Worm (Caenorhabditis elegans) whole organism, early embryonic: ENCODE data around the gene Y39A1A.10.

Experiments used
- ama-1 ChIP-seq: fragments of 150-350 bp; optimal IDR thresholded peaks from 2 replicates; lab custom pipeline; 2014
- ceh-13 ChIP-seq: fragments of 200-800 bp; sonication (Bioruptor generic); optimal IDR thresholded peaks from 2 replicates; lab custom pipeline; 2018; ENCODE audit warnings: mild to moderate bottlenecking, missing genetic modification characterization, missing compliant biosample characterization
- ceh-36 ChIP-seq: sonication (generic microtip); optimal IDR thresholded peaks from 2 replicates; lab custom pipeline; 2016; ENCODE audit warnings: missing genetic modification characterization, inconsistent platforms, missing compliant biosample characterization
- flt-1 ChIP-seq: fragments of 200-800 bp; sonication (Bioruptor generic); IDR thresholded peaks from 2 replicates; pipeline ENCODE4 v1.3.6; 2022; ENCODE audit warnings: missing genetic modification characterization, missing compliant biosample characterization
- hmg-4 ChIP-seq: fragments of 200-800 bp; sonication (Bioruptor generic); optimal IDR thresholded peaks from 2 replicates; lab custom pipeline; 2018; ENCODE audit warnings: mild to moderate bottlenecking, missing genetic modification characterization, missing compliant biosample characterization
- hnd-1 ChIP-seq: sonication (generic microtip); optimal IDR thresholded peaks from 2 replicates; lab custom pipeline; 2016; ENCODE audit warnings: missing genetic modification characterization, missing compliant biosample characterization
- pes-1 ChIP-seq: fragments of 200-800 bp; sonication (Bioruptor generic); IDR thresholded peaks from 2 replicates; pipeline ENCODE4 v1.3.6; 2022; ENCODE audit warnings: missing genetic modification reagents, missing genetic modification characterization, missing compliant biosample characterization
- scrt-1 ChIP-seq: fragments of 200-800 bp; sonication (Bioruptor generic); IDR thresholded peaks from 2 replicates; pipeline ENCODE4 v1.3.6; 2022; ENCODE audit warnings: missing genetic modification characterization, missing compliant biosample characterization
- tbx-11 ChIP-seq: fragments of 200-800 bp; sonication (Bioruptor generic); IDR thresholded peaks from 2 replicates; pipeline ENCODE4 v1.3.6; 2022; ENCODE audit warnings: missing genetic modification characterization, missing compliant biosample characterization
- tbx-37 ChIP-seq: fragments of 200-800 bp; sonication (Bioruptor generic); conservative IDR thresholded peaks from 2 replicates; pipeline ENCODE4 v1.3.6; 2022; ENCODE audit warnings: missing genetic modification reagents, missing genetic modification characterization, missing compliant biosample characterization
- tra-4 ChIP-seq: sonication (generic microtip); optimal IDR thresholded peaks from 2 replicates; lab custom pipeline; 2017; ENCODE audit warnings: missing genetic modification characterization, missing compliant biosample characterization

DNA sequence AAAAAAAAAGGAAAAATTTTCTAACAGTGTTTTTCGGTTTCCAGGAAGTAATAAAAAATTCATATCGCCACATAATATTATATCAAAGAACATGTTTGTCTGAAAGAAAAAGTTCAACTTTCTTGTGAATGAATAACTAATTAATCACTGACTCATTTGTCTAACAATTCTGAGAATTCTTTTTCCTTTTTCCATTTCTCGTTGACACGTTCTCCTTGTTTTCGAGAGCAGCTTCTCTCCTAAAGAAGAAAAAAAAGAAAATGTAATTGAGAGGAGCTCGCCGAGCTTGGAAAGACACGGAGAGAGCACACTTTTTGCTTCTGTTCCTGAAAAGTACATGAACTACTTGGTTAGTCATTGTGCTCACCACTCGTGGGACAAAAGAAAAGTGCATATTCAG, 24.4 kb upstream of the Y39A1A.10 start:
- TF ChIP-seq tbx-37 (GFP tag; lab: Robert Waterston, UW) (no peak), ceh-36 (no peak), scrt-1 (GFP tag; lab: Robert Waterston, UW) (no peak), flt-1 (GFP tag; lab: Robert Waterston, UW) (no peak), hnd-1 (tag; lab: Kevin White, UChicago) (no peak), ceh-13 (GFP tag; lab: Kevin White, UChicago) (no peak), tbx-11 (no peak), tra-4 (tag; lab: Kevin White, UChicago) (no peak), ama-1 (lab: Kevin White, UChicago) (no peak), pes-1 (GFP tag; lab: Robert Waterston, UW) (no peak), hmg-4 (GFP tag; lab: Kevin White, UChicago) (no peak)
